Worm (Caenorhabditis elegans) whole organism, young adult: ENCODE data around the gene gem-1.

Experiments
- B0019.2 ChIP-seq: fragments of 200-800 bp; sonication (Bioruptor generic); conservative IDR thresholded peaks from 2 replicates; pipeline ENCODE4 v1.3.6; 2022; ENCODE audit warnings: missing genetic modification reagents, missing genetic modification characterization, missing compliant biosample characterization
- B0336.3 ChIP-seq: fragments of 200-800 bp; sonication (Bioruptor generic); IDR thresholded peaks from 2 replicates; pipeline ENCODE4 v1.3.6; 2022; ENCODE audit warnings: missing genetic modification characterization, missing compliant biosample characterization
- C06A6.2 ChIP-seq: fragments of 200-800 bp; sonication (Bioruptor generic); conservative IDR thresholded peaks from 2 replicates; pipeline ENCODE4 v1.3.6; 2022; ENCODE audit warnings: missing genetic modification characterization, missing compliant biosample characterization
- D2030.7 ChIP-seq: fragments of 200-800 bp; sonication (Bioruptor generic); IDR thresholded peaks from 2 replicates; pipeline ENCODE4 v1.3.6; 2022; ENCODE audit warnings: missing genetic modification reagents, missing genetic modification characterization, missing compliant biosample characterization
- F33H1.4 ChIP-seq: fragments of 200-800 bp; sonication (Bioruptor generic); IDR thresholded peaks from 2 replicates; pipeline ENCODE4 v1.3.6; 2022; ENCODE audit warnings: missing genetic modification reagents, missing genetic modification characterization, missing compliant biosample characterization
- F39B2.1 ChIP-seq: fragments of 200-800 bp; sonication (Bioruptor generic); IDR thresholded peaks from 2 replicates; pipeline ENCODE4 v1.3.6; 2022; ENCODE audit warnings: missing genetic modification reagents, missing genetic modification characterization, missing compliant biosample characterization
- F49E8.2 ChIP-seq: sonication (generic microtip); optimal IDR thresholded peaks from 3 replicates; lab custom pipeline; 2017; ENCODE audit warnings: missing genetic modification characterization, mild to moderate bottlenecking, missing compliant biosample characterization, antibody characterized with exemption, moderate library complexity; ENCODE audit not compliant: insufficient read depth
- F52B5.7 ChIP-seq: sonication (generic microtip); optimal IDR thresholded peaks from 2 replicates; lab custom pipeline; 2016; ENCODE audit warnings: mild to moderate bottlenecking, missing genetic modification characterization, missing compliant biosample characterization
- F57A8.1 ChIP-seq: fragments of 200-800 bp; sonication (Bioruptor generic); optimal IDR thresholded peaks from 2 replicates; lab custom pipeline; 2018; ENCODE audit warnings: mild to moderate bottlenecking, missing genetic modification characterization, moderate library complexity, missing compliant biosample characterization
- F57C9.4 ChIP-seq: sonication (generic microtip); optimal IDR thresholded peaks from 2 replicates; lab custom pipeline; 2017; ENCODE audit warnings: mild to moderate bottlenecking, missing genetic modification characterization, missing compliant biosample characterization
- T26A5.8 ChIP-seq: sonication (generic microtip); optimal IDR thresholded peaks from 2 replicates; lab custom pipeline; 2016; ENCODE audit warnings: missing genetic modification characterization, missing compliant biosample characterization
- Y53F4B.3 ChIP-seq: fragments of 200-800 bp; sonication (Bioruptor generic); IDR thresholded peaks from 2 replicates; pipeline ENCODE4 v1.3.6; 2022; ENCODE audit warnings: missing genetic modification reagents, missing genetic modification characterization, missing compliant biosample characterization
- Y79H2A.3 ChIP-seq: fragments of 200-800 bp; sonication (Bioruptor generic); conservative IDR thresholded peaks from 2 replicates; pipeline ENCODE4 v1.3.6; 2022; ENCODE audit warnings: missing genetic modification reagents, missing genetic modification characterization, missing compliant biosample characterization
- ama-1 ChIP-seq, 3 experiments: fragments of 150-350 bp in 1 of 3; sonication (generic microtip) in 2 of 3; optimal IDR thresholded peaks; 2 replicates each; lab custom pipeline; 2014 to 2018; ENCODE audit warnings: missing biosample characterization in 2 of 3, missing genetic modification characterization in 2 of 3, missing genetic modification reagents in 2 of 3
- aptf-2 ChIP-seq: fragments of 200-800 bp; sonication (Bioruptor generic); conservative IDR thresholded peaks from 2 replicates; pipeline ENCODE4 v1.3.6; 2022; ENCODE audit warnings: missing genetic modification reagents, missing genetic modification characterization, missing compliant biosample characterization
- attf-5 ChIP-seq: fragments of 200-800 bp; sonication (Bioruptor generic); optimal IDR thresholded peaks from 2 replicates; lab custom pipeline; 2018; ENCODE audit warnings: mild to moderate bottlenecking, missing genetic modification characterization, missing compliant biosample characterization
- bed-1 ChIP-seq: fragments of 200-800 bp; sonication (Bioruptor generic); IDR thresholded peaks from 2 replicates; pipeline ENCODE4 v1.3.6; 2022; ENCODE audit warnings: missing genetic modification reagents, missing genetic modification characterization, missing compliant biosample characterization
- cebp-2 ChIP-seq: fragments of 200-800 bp; sonication (Bioruptor generic); IDR thresholded peaks from 2 replicates; pipeline ENCODE4 v1.3.6; 2022; ENCODE audit warnings: missing genetic modification characterization, missing compliant biosample characterization
- ceh-58 ChIP-seq: fragments of 200-800 bp; sonication (Bioruptor generic); IDR thresholded peaks from 2 replicates; pipeline ENCODE4 v1.3.6; 2022; ENCODE audit warnings: missing genetic modification characterization, missing compliant biosample characterization
- ceh-79 ChIP-seq: sonication (generic microtip); optimal IDR thresholded peaks from 2 replicates; lab custom pipeline; 2017; ENCODE audit warnings: mild to moderate bottlenecking, missing genetic modification characterization, missing compliant biosample characterization
- ceh-91 ChIP-seq: fragments of 200-800 bp; sonication (Bioruptor generic); IDR thresholded peaks from 2 replicates; pipeline ENCODE4 v1.3.6; 2022; ENCODE audit warnings: missing genetic modification reagents, missing genetic modification characterization, missing compliant biosample characterization
- dox-1 ChIP-seq: fragments of 200-800 bp; sonication (Bioruptor generic); IDR thresholded peaks from 2 replicates; pipeline ENCODE4 v1.3.6; 2022; ENCODE audit warnings: missing genetic modification reagents, missing genetic modification characterization, missing compliant biosample characterization
- dpff-1 ChIP-seq: sonication (generic microtip); optimal IDR thresholded peaks from 2 replicates; lab custom pipeline; 2017; ENCODE audit warnings: mild to moderate bottlenecking, missing genetic modification characterization, missing compliant biosample characterization
- efl-1 ChIP-seq: fragments of 150-350 bp; optimal IDR thresholded peaks from 2 replicates; lab custom pipeline; 2014; ENCODE audit warnings: missing biosample characterization, missing genetic modification reagents, missing genetic modification characterization
- egrh-3 ChIP-seq: fragments of 200-800 bp; sonication (Bioruptor generic); IDR thresholded peaks from 2 replicates; pipeline ENCODE4 v1.3.6; 2022; ENCODE audit warnings: missing genetic modification reagents, missing genetic modification characterization, missing compliant biosample characterization
- ekl-4 ChIP-seq: fragments of 200-800 bp; sonication (Bioruptor generic); IDR thresholded peaks from 2 replicates; pipeline ENCODE4 v1.3.6; 2022; ENCODE audit warnings: missing genetic modification reagents, missing genetic modification characterization, missing compliant biosample characterization
- him-1 ChIP-seq: sonication (generic microtip); optimal IDR thresholded peaks from 2 replicates; lab custom pipeline; 2016; ENCODE audit warnings: missing genotype, missing genetic modification reagents, missing genetic modification characterization, missing compliant biosample characterization
- hmg-20 ChIP-seq: fragments of 200-800 bp; sonication (Bioruptor generic); IDR thresholded peaks from 2 replicates; pipeline ENCODE4 v1.3.6; 2022; ENCODE audit warnings: missing genetic modification reagents, missing genetic modification characterization, missing compliant biosample characterization
- hrde-1 ChIP-seq: sonication (generic microtip); optimal IDR thresholded peaks from 2 replicates; lab custom pipeline; 2016; ENCODE audit warnings: missing genetic modification characterization, mild to moderate bottlenecking, missing compliant biosample characterization, moderate library complexity, missing genotype, missing genetic modification reagents, borderline replicate concordance
- let-526 ChIP-seq: fragments of 200-800 bp; sonication (Bioruptor generic); IDR thresholded peaks from 2 replicates; pipeline ENCODE4 v1.3.6; 2022; ENCODE audit warnings: missing genetic modification reagents, missing genetic modification characterization, missing compliant biosample characterization
- lin-40 ChIP-seq: sonication (generic microtip); optimal IDR thresholded peaks from 2 replicates; lab custom pipeline; 2016; ENCODE audit warnings: missing genetic modification characterization, mild to moderate bottlenecking, missing compliant biosample characterization, missing genotype, missing genetic modification reagents
- madf-10 ChIP-seq: sonication (generic microtip); optimal IDR thresholded peaks from 2 replicates; lab custom pipeline; 2016; ENCODE audit warnings: mild to moderate bottlenecking, missing genetic modification characterization, missing compliant biosample characterization
- mxl-1 ChIP-seq: sonication (generic microtip); optimal IDR thresholded peaks from 2 replicates; lab custom pipeline; 2016; ENCODE audit warnings: missing genetic modification characterization, missing compliant biosample characterization
- nfya-2 ChIP-seq: fragments of 200-800 bp; sonication (Bioruptor generic); IDR thresholded peaks from 2 replicates; pipeline ENCODE4 v1.3.6; 2022; ENCODE audit warnings: missing genetic modification reagents, missing genetic modification characterization, missing compliant biosample characterization
- nhr-179 ChIP-seq: sonication (generic microtip); optimal IDR thresholded peaks from 2 replicates; lab custom pipeline; 2016; ENCODE audit warnings: mild to moderate bottlenecking, missing genetic modification characterization, missing compliant biosample characterization
- nhr-80 ChIP-seq: sonication (generic microtip); optimal IDR thresholded peaks from 2 replicates; lab custom pipeline; 2016; ENCODE audit warnings: missing genetic modification characterization, missing compliant biosample characterization
- pbrm-1 ChIP-seq: fragments of 200-800 bp; sonication (Bioruptor generic); IDR thresholded peaks from 2 replicates; pipeline ENCODE4 v1.3.6; 2022; ENCODE audit warnings: missing genetic modification reagents, missing genetic modification characterization, missing compliant biosample characterization
- rec-8 ChIP-seq, 2 experiments: sonication (generic microtip); optimal IDR thresholded peaks; 2 replicates each; lab custom pipeline; 2016; ENCODE audit warnings: mild to moderate bottlenecking in 2 of 2, missing genetic modification characterization in 2 of 2, missing genetic modification reagents in 2 of 2, missing genotype in 2 of 2, missing biosample characterization in 1 of 2, missing compliant biosample characterization in 1 of 2, moderate library complexity in 1 of 2
- rpc-1 ChIP-seq, 2 experiments: fragments of 150-350 bp in 1 of 2; sonication (generic microtip) in 1 of 2; optimal IDR thresholded peaks; 2 replicates each; lab custom pipeline; 2014 to 2018; ENCODE audit warnings: missing biosample characterization in 1 of 2, missing genetic modification characterization in 1 of 2, missing genetic modification reagents in 1 of 2, missing genotype in 1 of 2
- snpc-1.1 ChIP-seq: sonication (generic microtip); optimal IDR thresholded peaks from 2 replicates; lab custom pipeline; 2017; ENCODE audit warnings: missing genetic modification characterization, mild to moderate bottlenecking, missing compliant biosample characterization, antibody characterized with exemption, moderate library complexity, missing genotype, missing genetic modification reagents; ENCODE audit not compliant: insufficient read depth
- snpc-3.4 ChIP-seq: sonication (generic microtip); optimal IDR thresholded peaks from 2 replicates; lab custom pipeline; 2017; ENCODE audit warnings: missing genetic modification characterization, mild to moderate bottlenecking, missing compliant biosample characterization, antibody characterized with exemption, moderate library complexity, missing genotype, missing genetic modification reagents
- tlf-1 ChIP-seq: fragments of 200-800 bp; sonication (Bioruptor generic); optimal IDR thresholded peaks from 2 replicates; lab custom pipeline; 2018; ENCODE audit warnings: mild to moderate bottlenecking, missing genetic modification characterization, missing compliant biosample characterization
- unc-62 ChIP-seq: fragments of 150-350 bp; optimal IDR thresholded peaks from 2 replicates; lab custom pipeline; 2014; ENCODE audit warnings: missing biosample characterization, missing genetic modification reagents, missing genetic modification characterization
- zim-3 ChIP-seq: sonication (generic microtip); optimal IDR thresholded peaks from 2 replicates; lab custom pipeline; 2017; ENCODE audit warnings: mild to moderate bottlenecking, missing genetic modification characterization, moderate library complexity, missing compliant biosample characterization
- ztf-25 ChIP-seq: fragments of 200-800 bp; sonication (Bioruptor generic); IDR thresholded peaks from 2 replicates; pipeline ENCODE4 v1.3.6; 2022; ENCODE audit warnings: missing genetic modification reagents, missing genetic modification characterization, missing compliant biosample characterization
- ztf-6 ChIP-seq: fragments of 200-800 bp; sonication (Bioruptor generic); IDR thresholded peaks from 2 replicates; pipeline ENCODE4 v1.3.6; 2022; ENCODE audit warnings: missing genetic modification reagents, missing genetic modification characterization, missing compliant biosample characterization

Gene gem-1

ce11 chrX:13349230-13350122, 27.3 kb downstream of the gem-1 start (continued):
- TF ChIP-seq F33H1.4 (GFP tag; lab: Robert Waterston, UW) (no peak), B0336.3 (GFP tag; lab: Robert Waterston, UW) (no peak; the same call in 1 of the 2 replicates), unc-62 (GFP tag; lab: Kevin White, UChicago) (no peak), hmg-20 (GFP tag; lab: Robert Waterston, UW) (no peak), attf-5 (GFP tag; lab: Kevin White, UChicago) (peak; percentile 43), him-1 (no peak), egrh-3 (GFP tag; lab: Robert Waterston, UW) (no peak), hrde-1 (tag; lab: Kevin White, UChicago) (no peak), D2030.7 (GFP tag; lab: Robert Waterston, UW) (no peak), F57A8.1 (no peak), tlf-1 (GFP tag; lab: Kevin White, UChicago) (peak; percentile 39), ceh-91 (GFP tag; lab: Robert Waterston, UW) (no peak), zim-3 (tag; lab: Kevin White, UChicago) (peak; percentile 83), aptf-2 (GFP tag; lab: Robert Waterston, UW) (no peak), rpc-1 (optimal IDR thresholded peaks at IDR 0.05; lab: Kevin White, UChicago) (no peak), rpc-1 (tag; optimal IDR thresholded peaks at IDR 0.05; lab: Kevin White, UChicago) (no peak), dox-1 (GFP tag; lab: Robert Waterston, UW) (no peak; the same call in 1 of the 2 replicates), ama-1 (optimal IDR thresholded peaks at IDR 0.05; lab: Kevin White, UChicago) (peak; percentile 94), ama-1 (GFP tag; optimal IDR thresholded peaks at IDR 0.05; lab: Kevin White, UChicago) (no peak), bed-1 (GFP tag; lab: Robert Waterston, UW) (no peak), F39B2.1 (GFP tag; lab: Robert Waterston, UW) (no peak), pbrm-1 (GFP tag; lab: Robert Waterston, UW) (no peak), C06A6.2 (GFP tag; lab: Robert Waterston, UW) (0 out of 2 replicates have a peak, but pooled peaks have one; percentile 11), F49E8.2 (tag; lab: Kevin White, UChicago) (no peak), nhr-179 (no peak), rec-8 (tag; optimal IDR thresholded peaks at IDR 0.05; lab: Kevin White, UChicago) (no peak), snpc-1.1 (tag; lab: Kevin White, UChicago) (no peak), mxl-1 (tag; lab: Kevin White, UChicago) (no peak), F52B5.7 (tag; lab: Kevin White, UChicago) (no peak), B0019.2 (GFP tag; lab: Robert Waterston, UW) (no peak), nfya-2 (GFP tag; lab: Robert Waterston, UW) (no peak), ceh-79 (no peak), ekl-4 (peak; percentile 28; the same call in 1 of the 2 replicates), madf-10 (tag; lab: Kevin White, UChicago) (peak; percentile 23), cebp-2 (GFP tag; lab: Robert Waterston, UW) (0 out of 2 replicates have a peak, but pooled peaks have one; percentile 4), ceh-58 (GFP tag; lab: Robert Waterston, UW) (no peak), ztf-25 (GFP tag; lab: Robert Waterston, UW) (no peak), snpc-3.4 (tag; lab: Kevin White, UChicago) (no peak), dpff-1 (tag; lab: Kevin White, UChicago) (no peak), T26A5.8 (tag; lab: Kevin White, UChicago) (no peak), Y79H2A.3 (GFP tag; lab: Robert Waterston, UW) (no peak), ztf-6 (no peak), F57C9.4 (tag; lab: Kevin White, UChicago) (no peak), let-526 (no peak), lin-40 (tag; lab: Kevin White, UChicago) (peak; percentile 65), efl-1 (no peak), nhr-80 (tag; lab: Kevin White, UChicago) (peak; percentile 44), Y53F4B.3 (GFP tag; lab: Robert Waterston, UW) (no peak)
